Worm (Caenorhabditis elegans) whole organism, L4 larva: ENCODE data around the gene ZK637.4.

Experiments
- T20F7.1 ChIP-seq: fragments of 200-800 bp; sonication (Bioruptor generic); optimal IDR thresholded peaks from 2 replicates; lab custom pipeline; 2018; ENCODE audit warnings: mild to moderate bottlenecking, missing genetic modification characterization, missing compliant biosample characterization
- ZK546.5 ChIP-seq, 2 experiments: sonication (generic microtip); optimal IDR thresholded peaks; 2 replicates each; lab custom pipeline; 2017; ENCODE audit warnings: missing biosample characterization in 2 of 2, missing genetic modification characterization in 2 of 2
- ces-1 ChIP-seq: fragments of 150-350 bp; sonication (generic microtip); optimal IDR thresholded peaks from 4 replicates; lab custom pipeline; 2014; ENCODE audit warnings: missing biosample characterization, missing genetic modification reagents, missing genetic modification characterization
- hif-1 ChIP-seq, 2 experiments: sonication (generic microtip); optimal IDR thresholded peaks; 2 replicates each; lab custom pipeline; 2016 to 2017; ENCODE audit warnings: missing compliant biosample characterization in 2 of 2, missing genetic modification characterization in 2 of 2, missing genetic modification reagents in 2 of 2, missing genotype in 2 of 2, mild to moderate bottlenecking in 1 of 2
- jun-1 ChIP-seq: fragments of 150-350 bp; optimal IDR thresholded peaks from 2 replicates; lab custom pipeline; 2014; ENCODE audit warnings: missing biosample characterization, missing genetic modification reagents, missing genetic modification characterization
- mep-1 ChIP-seq: fragments of 150-350 bp; sonication (generic microtip); optimal IDR thresholded peaks from 3 replicates; lab custom pipeline; 2014; ENCODE audit warnings: missing biosample characterization, missing genetic modification characterization
- nhr-237 ChIP-seq: sonication (generic microtip); optimal IDR thresholded peaks from 2 replicates; lab custom pipeline; 2017; ENCODE audit warnings: missing biosample characterization, missing genetic modification characterization
- unc-130 ChIP-seq: sonication (generic microtip); optimal IDR thresholded peaks from 2 replicates; lab custom pipeline; 2016; ENCODE audit warnings: missing genetic modification reagents, missing genetic modification characterization, missing compliant biosample characterization
- zip-2 ChIP-seq: fragments of 150-350 bp; optimal IDR thresholded peaks from 2 replicates; lab custom pipeline; 2014; ENCODE audit warnings: missing biosample characterization, missing genetic modification characterization
- ztf-7 ChIP-seq: fragments of 150-350 bp; optimal IDR thresholded peaks from 2 replicates; lab custom pipeline; 2014; ENCODE audit warnings: missing biosample characterization, missing genetic modification characterization

- TF ChIP-seq ztf-7 (tag; lab: Kevin White, UChicago), result no peak
- no peak for TF ChIP-seq T20F7.1 (GFP tag; lab: Kevin White, UChicago)
- no peak for TF ChIP-seq unc-130 (GFP tag; lab: Kevin White, UChicago)
- no peak for TF ChIP-seq zip-2 (tag; lab: Kevin White, UChicago)
- TF ChIP-seq ces-1 (GFP tag; lab: Kevin White, UChicago), result no peak
- no peak for TF ChIP-seq ZK546.5 (tag; optimal IDR thresholded peaks at IDR 0.05; lab: Kevin White, UChicago)
- no peak for TF ChIP-seq hif-1 (tag; optimal IDR thresholded peaks at IDR 0.05; lab: Kevin White, UChicago)
- no peak for TF ChIP-seq nhr-237
- no peak for TF ChIP-seq mep-1
- TF ChIP-seq jun-1 (tag; lab: Kevin White, UChicago), result no peak
Measured at ce11 chrIII:8845114-8845513, 48.5 kb upstream of the ZK637.4 start, which contains the start of gene F44E2.6.
